Worm (Caenorhabditis elegans): ENCODE measurements around the gene arrd-2.

- TF ChIP-seq rcor-1 (GFP tag; IDR thresholded peaks at IDR 0.05) = no peak
- no peak for TF ChIP-seq pha-4 (tag; optimal IDR thresholded peaks at IDR 0.05)
- no peak for TF ChIP-seq lin-35 (GFP tag; optimal IDR thresholded peaks at IDR 0.05)
- no peak for TF ChIP-seq nfyb-1 (GFP tag; IDR thresholded peaks at IDR 0.05)
- no peak for TF ChIP-seq nfya-1 (tag; optimal IDR thresholded peaks at IDR 0.05; ENCODE audit: borderline replicate concordance, insufficient read depth)
- no peak for TF ChIP-seq ceh-40 (GFP tag; IDR thresholded peaks at IDR 0.05)
- TF ChIP-seq nhr-120 (GFP tag; IDR thresholded peaks at IDR 0.05) = no peak
- TF ChIP-seq B0035.1 (tag; optimal IDR thresholded peaks at IDR 0.05) = no peak
- TF ChIP-seq lin-54 (GFP tag; optimal IDR thresholded peaks at IDR 0.05) = no peak
These were observed 3.7 kb upstream of the arrd-2 start, which contains the start of gene Y51B9A.5 for ce11 chrII:9403846-9404245.

Data from whole organism, young adult.